Worm (Caenorhabditis elegans) whole organism, L2 larva: ENCODE data around the gene C52G5.3.

ENCODE experiments used
- alr-1 ChIP-seq: fragments of 150-350 bp; optimal IDR thresholded peaks from 2 replicates; lab custom pipeline; 2014; ENCODE audit warnings: missing biosample characterization, missing genetic modification characterization
- aly-2 ChIP-seq: fragments of 150-350 bp; optimal IDR thresholded peaks from 2 replicates; lab custom pipeline; 2014; ENCODE audit warnings: missing biosample characterization, missing genetic modification characterization
- blmp-1 ChIP-seq: sonication (generic microtip); optimal IDR thresholded peaks from 2 replicates; lab custom pipeline; 2017; ENCODE audit warnings: missing genetic modification characterization, mild to moderate bottlenecking, missing compliant biosample characterization, antibody characterized with exemption, moderate library complexity; ENCODE audit not compliant: insufficient read depth
- ceh-16 ChIP-seq: fragments of 150-350 bp; optimal IDR thresholded peaks from 2 replicates; lab custom pipeline; 2014; ENCODE audit warnings: missing biosample characterization, missing genetic modification characterization
- crh-2 ChIP-seq: sonication (generic microtip); optimal IDR thresholded peaks from 2 replicates; lab custom pipeline; 2017; ENCODE audit warnings: missing biosample characterization, missing genetic modification characterization
- fos-1 ChIP-seq: fragments of 150-350 bp; optimal IDR thresholded peaks from 2 replicates; lab custom pipeline; 2014; ENCODE audit warnings: missing biosample characterization, missing genetic modification characterization
- lin-13 ChIP-seq: fragments of 150-350 bp; optimal IDR thresholded peaks from 2 replicates; lab custom pipeline; 2014; ENCODE audit warnings: missing biosample characterization, missing genetic modification reagents, missing genetic modification characterization
- lin-39 ChIP-seq: fragments of 150-350 bp; optimal IDR thresholded peaks from 2 replicates; lab custom pipeline; 2014; ENCODE audit warnings: missing biosample characterization, missing genetic modification reagents, missing genetic modification characterization
- lsy-2 ChIP-seq, 2 experiments: fragments of 150-350 bp in 1 of 2; sonication (generic microtip) in 1 of 2; optimal IDR thresholded peaks; 2 replicates each; lab custom pipeline; 2014 to 2017; ENCODE audit warnings: missing biosample characterization in 2 of 2, missing genetic modification characterization in 2 of 2
- mab-5 ChIP-seq: fragments of 150-350 bp; optimal IDR thresholded peaks from 2 replicates; lab custom pipeline; 2014; ENCODE audit warnings: missing biosample characterization, missing genetic modification characterization
- mbf-1 ChIP-seq: sonication (generic microtip); optimal IDR thresholded peaks from 2 replicates; lab custom pipeline; 2017; ENCODE audit warnings: missing biosample characterization, missing genetic modification characterization
- nhr-129 ChIP-seq: fragments of 150-350 bp; optimal IDR thresholded peaks from 2 replicates; lab custom pipeline; 2014; ENCODE audit warnings: missing biosample characterization, missing genetic modification characterization
- nhr-77 ChIP-seq: fragments of 150-350 bp; optimal IDR thresholded peaks from 2 replicates; lab custom pipeline; 2014; ENCODE audit warnings: missing biosample characterization, missing genetic modification characterization
- peb-1 ChIP-seq: fragments of 150-350 bp; optimal IDR thresholded peaks from 2 replicates; lab custom pipeline; 2014; ENCODE audit warnings: missing biosample characterization, missing genetic modification characterization
- unc-39 ChIP-seq: fragments of 150-350 bp; optimal IDR thresholded peaks from 2 replicates; lab custom pipeline; 2014; ENCODE audit warnings: missing biosample characterization, missing genetic modification characterization
- ztf-1 ChIP-seq: fragments of 200-800 bp; sonication (Bioruptor generic); conservative IDR thresholded peaks from 2 replicates; pipeline ENCODE4 v1.3.6; 2022; ENCODE audit warnings: missing genetic modification characterization, missing compliant biosample characterization
- ztf-4 ChIP-seq: fragments of 150-350 bp; optimal IDR thresholded peaks from 2 replicates; lab custom pipeline; 2014; ENCODE audit warnings: missing biosample characterization, missing genetic modification characterization

The C52G5.3 gene

ce11 chrX:12819512-12819911 lies 26.4 kb downstream of the C52G5.3 start:
- TF ChIP-seq lin-13 (GFP tag; lab: Kevin White, UChicago) (no peak), fos-1 (tag; lab: Kevin White, UChicago) (peak; percentile 7), peb-1 (tag; lab: Kevin White, UChicago) (no peak)

ce11 chrX:12818768-12819167 lies 27.2 kb downstream of the C52G5.3 start:
- TF ChIP-seq fos-1 (tag; lab: Kevin White, UChicago): peak; percentile 15
- TF ChIP-seq lsy-2 (tag; optimal IDR thresholded peaks at IDR 0.05; lab: Kevin White, UChicago): no peak
- no peak for TF ChIP-seq mbf-1

DNA sequence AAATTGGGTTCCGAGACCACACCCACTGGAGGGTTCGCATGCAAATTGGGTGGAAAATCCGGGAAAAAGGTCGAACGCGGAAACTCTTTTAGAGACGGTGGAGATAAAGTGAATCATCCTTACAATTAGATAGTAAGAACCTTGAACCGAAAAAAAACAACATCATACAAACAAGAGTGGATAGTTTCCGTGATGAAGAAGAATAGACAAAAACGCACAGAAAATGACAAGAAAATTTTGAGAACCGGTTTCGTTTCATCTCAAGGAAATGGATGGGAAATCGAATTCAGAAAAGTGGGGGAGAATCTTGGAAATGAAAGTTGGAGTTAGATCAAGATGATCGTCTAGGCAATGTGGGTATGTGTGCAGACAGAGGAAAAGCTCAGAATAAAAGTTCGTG lies 30.6 kb downstream of the C52G5.3 start:
- TF ChIP-seq nhr-129 (tag; lab: Kevin White, UChicago) (no peak), mab-5 (tag; lab: Kevin White, UChicago) (no peak), aly-2 (tag; lab: Kevin White, UChicago) (no peak), crh-2 (tag; lab: Kevin White, UChicago) (no peak), ztf-4 (tag; lab: Kevin White, UChicago) (no peak)

DNA sequence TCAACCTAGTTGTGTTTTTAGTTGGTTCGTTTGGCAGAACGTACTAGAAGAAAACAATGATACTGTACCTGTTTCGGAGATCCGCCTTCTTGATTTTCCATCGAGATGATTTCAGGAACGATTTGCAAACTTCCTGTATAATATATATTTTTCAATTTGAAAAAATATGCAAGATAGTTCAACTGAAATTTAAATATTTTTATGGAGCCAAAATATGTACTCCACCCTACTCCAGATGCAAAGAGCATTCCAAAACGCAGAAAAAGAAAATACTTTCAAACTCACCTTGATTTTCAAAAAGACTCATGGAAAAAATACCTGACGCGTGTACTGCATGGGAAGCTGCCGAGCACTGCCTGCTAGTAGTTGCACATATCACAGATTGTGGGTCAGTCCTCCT lies 32.4 kb downstream of the C52G5.3 start, which contains the start of gene gei-3:
Gene gei-3 (minus strand): TSS at position 101 of the 400 bp plus-strand sequence.
- TF ChIP-seq ztf-4 (tag; lab: Kevin White, UChicago): no peak
- no peak for TF ChIP-seq crh-2 (tag; lab: Kevin White, UChicago)
- TF ChIP-seq nhr-77 (tag; lab: Kevin White, UChicago): no peak
- TF ChIP-seq, all 48 proteins: peak for 0

DNA sequence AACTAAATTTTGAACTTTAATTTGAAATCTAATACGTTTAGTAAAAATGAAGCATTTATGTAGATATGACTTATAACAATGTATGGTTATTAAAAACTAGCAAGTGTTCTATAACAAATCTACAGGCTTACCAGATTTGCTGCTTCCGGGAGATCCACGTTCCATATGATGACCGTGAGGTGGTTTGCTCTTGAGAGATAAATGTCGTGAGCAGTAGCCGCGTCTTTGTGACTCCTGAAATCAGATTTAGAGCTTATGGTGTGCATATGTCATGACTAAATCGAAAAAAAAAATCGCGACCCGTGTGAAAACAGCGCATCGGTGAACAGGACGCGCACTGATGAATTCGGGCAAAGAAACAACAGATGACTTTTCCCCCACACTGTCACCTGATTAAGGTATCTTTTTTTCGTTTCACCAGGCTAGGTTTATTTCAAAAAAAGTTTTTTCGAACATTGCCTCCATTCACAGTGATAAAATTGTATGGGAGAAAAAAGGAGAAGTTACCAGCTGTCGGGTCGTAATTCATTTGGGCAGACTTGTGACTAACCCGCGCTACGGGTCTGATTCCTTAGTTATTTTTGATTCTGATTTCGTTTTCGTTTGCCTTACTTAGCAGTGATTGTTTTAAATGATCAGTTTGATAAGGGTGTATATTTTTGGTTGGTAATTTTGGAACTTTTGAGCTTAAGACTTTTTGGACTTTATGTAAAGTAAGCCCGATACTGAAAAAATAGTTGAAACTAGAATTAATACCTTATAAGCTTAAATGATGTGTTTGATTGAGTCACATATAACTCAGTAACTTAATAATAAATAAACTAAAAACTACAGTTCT lies 37.6 kb downstream of the C52G5.3 start, which contains the start of gene nhr-27:
Gene nhr-27 (minus strand): TSS at position 234 of the 838 bp plus-strand sequence.
- TF ChIP-seq blmp-1: peak; percentile 52
- no peak for TF ChIP-seq nhr-77 (tag; lab: Kevin White, UChicago)
- TF ChIP-seq unc-39 (tag; lab: Kevin White, UChicago): no peak
- no peak for TF ChIP-seq ztf-1
- TF ChIP-seq lin-13 (GFP tag; lab: Kevin White, UChicago): no peak
- no peak for TF ChIP-seq mbf-1
- no peak for TF ChIP-seq lin-39

ce11 chrX:12806926-12807325 lies 39.0 kb downstream of the C52G5.3 start:
- no peak for TF ChIP-seq alr-1 (tag; lab: Kevin White, UChicago)
- peak; percentile 15 for TF ChIP-seq crh-2 (tag; lab: Kevin White, UChicago)
- TF ChIP-seq fos-1 (tag; lab: Kevin White, UChicago): peak; percentile 72

DNA sequence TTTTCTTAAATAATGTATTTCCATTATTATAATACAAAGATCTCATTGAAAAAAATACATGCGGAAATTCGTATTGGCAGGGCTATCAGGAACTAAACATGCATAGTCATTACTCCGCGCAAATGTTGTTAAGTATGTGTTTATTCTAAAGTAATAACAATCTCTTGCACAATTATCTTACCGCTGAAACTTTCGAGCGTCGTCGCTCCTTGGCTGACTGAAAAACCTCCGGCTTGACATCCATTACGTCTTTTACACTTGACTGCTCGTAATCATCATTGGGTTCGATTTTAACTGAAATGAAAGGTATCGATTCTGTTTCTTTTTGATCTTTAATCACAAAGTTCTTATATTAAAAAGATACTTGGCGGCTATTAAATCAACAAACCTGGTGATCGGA lies 46.1 kb downstream of the C52G5.3 start:
- TF ChIP-seq ceh-16 (tag; lab: Kevin White, UChicago) (no peak), lsy-2 (tag; optimal IDR thresholded peaks at IDR 0.05; lab: Kevin White, UChicago) (no peak)
